Fruit fly (Drosophila melanogaster) whole organism, embryonic: ENCODE results near the gene ACXC.
A peak's percentile ranks its signal among the peaks of the same experiment; 100 is the strongest.

Experiments used
- Atf3 ChIP-seq: fragments of 200-800 bp; sonication (Bioruptor generic); optimal IDR thresholded peaks from 3 replicates; lab custom pipeline; 2016; ENCODE audit warnings: missing biosample characterization, missing genetic modification characterization
- B-H1 ChIP-seq: fragments of 200-800 bp; sonication (Bioruptor generic); IDR thresholded peaks from 3 replicates; pipeline ENCODE4 v1.3.6; 2022; ENCODE audit warnings: missing biosample characterization, missing genetic modification characterization
- C15 ChIP-seq: fragments of 200-800 bp; sonication (Bioruptor generic); IDR thresholded peaks from 3 replicates; pipeline ENCODE4 v1.3.6; 2022; ENCODE audit warnings: missing biosample characterization, missing genetic modification characterization
- CG11696 ChIP-seq: fragments of 200-800 bp; sonication (Bioruptor generic); IDR thresholded peaks from 2 replicates; pipeline ENCODE4 v1.3.6; 2022; ENCODE audit warnings: missing biosample characterization, missing genetic modification characterization
- CG11723 ChIP-seq: fragments of 200-800 bp; sonication (Bioruptor generic); optimal IDR thresholded peaks from 2 replicates; lab custom pipeline; 2017; ENCODE audit warnings: missing biosample characterization, mild to moderate bottlenecking, missing genetic modification characterization
- CG12236 ChIP-seq: fragments of 200-800 bp; sonication (Bioruptor generic); optimal IDR thresholded peaks from 2 replicates; lab custom pipeline; 2016; ENCODE audit warnings: missing biosample characterization, missing genetic modification characterization
- CG13123 ChIP-seq: fragments of 200-800 bp; sonication (Bioruptor generic); optimal IDR thresholded peaks from 2 replicates; lab custom pipeline; 2016; ENCODE audit warnings: missing biosample characterization, missing genetic modification characterization
- CG14050 ChIP-seq: fragments of 200-800 bp; sonication (Bioruptor generic); IDR thresholded peaks from 3 replicates; pipeline ENCODE4 v1.3.6; 2022; ENCODE audit warnings: missing biosample characterization, missing genetic modification characterization
- CG15479 ChIP-seq: fragments of 200-800 bp; sonication (Bioruptor generic); optimal IDR thresholded peaks from 3 replicates; lab custom pipeline; 2019; ENCODE audit warnings: missing biosample characterization, mild to moderate bottlenecking, missing genetic modification characterization, moderate library complexity
- CG1832 ChIP-seq: fragments of 200-800 bp; sonication (Bioruptor generic); optimal IDR thresholded peaks from 2 replicates; lab custom pipeline; 2017; ENCODE audit warnings: missing biosample characterization, mild to moderate bottlenecking, missing genetic modification characterization, inconsistent platforms
- CG2129 ChIP-seq: fragments of 200-800 bp; sonication (Bioruptor generic); IDR thresholded peaks from 2 replicates; pipeline ENCODE4 v1.3.6; 2022; ENCODE audit warnings: missing biosample characterization, missing genetic modification characterization; ENCODE audit not compliant: partially characterized antibody
- CG30020 ChIP-seq: fragments of 200-800 bp; optimal IDR thresholded peaks from 2 replicates; lab custom pipeline; 2019; ENCODE audit warnings: missing biosample characterization, mild to moderate bottlenecking, missing genetic modification characterization, moderate library complexity
- CG31388 ChIP-seq: fragments of 200-800 bp; sonication (Bioruptor generic); optimal IDR thresholded peaks from 2 replicates; lab custom pipeline; 2016; ENCODE audit warnings: missing biosample characterization, missing genetic modification characterization
- CG3838 ChIP-seq: fragments of 200-800 bp; sonication (Bioruptor generic); optimal IDR thresholded peaks from 3 replicates; lab custom pipeline; 2016; ENCODE audit warnings: missing biosample characterization, missing genetic modification characterization
- CG43689 ChIP-seq: fragments of 200-800 bp; sonication (Bioruptor generic); IDR thresholded peaks from 2 replicates; pipeline ENCODE4 v1.3.6; 2022; ENCODE audit warnings: missing biosample characterization, missing genetic modification characterization
- CG7271 ChIP-seq: fragments of 200-800 bp; sonication (Bioruptor generic); optimal IDR thresholded peaks from 2 replicates; lab custom pipeline; 2018; ENCODE audit warnings: missing biosample characterization, mild to moderate bottlenecking, missing genetic modification characterization, moderate library complexity
- CG7556 ChIP-seq: fragments of 200-800 bp; sonication (Bioruptor generic); optimal IDR thresholded peaks from 2 replicates; lab custom pipeline; 2017; ENCODE audit warnings: missing biosample characterization, mild to moderate bottlenecking, missing genetic modification characterization
- CG7963 ChIP-seq: fragments of 200-800 bp; sonication (Bioruptor generic); IDR thresholded peaks from 3 replicates; pipeline ENCODE4 v1.3.6; 2022; ENCODE audit warnings: missing biosample characterization, missing genetic modification characterization; ENCODE audit not compliant: partially characterized antibody
- CG7987 ChIP-seq: fragments of 200-800 bp; sonication (Bioruptor generic); optimal IDR thresholded peaks from 2 replicates; lab custom pipeline; 2018; ENCODE audit warnings: missing biosample characterization, mild to moderate bottlenecking, missing genetic modification characterization, moderate library complexity
- Chrac-16 ChIP-seq: fragments of 200-800 bp; sonication (Bioruptor generic); optimal IDR thresholded peaks from 3 replicates; lab custom pipeline; 2016; ENCODE audit warnings: missing biosample characterization, missing genetic modification characterization
- Dll ChIP-seq: fragments of 200-800 bp; sonication (Bioruptor generic); IDR thresholded peaks from 4 replicates; pipeline ENCODE4 v1.3.6; 2022; ENCODE audit warnings: missing biosample characterization, missing genetic modification characterization; ENCODE audit not compliant: partially characterized antibody
- Hmr ChIP-seq: fragments of 200-800 bp; sonication (Bioruptor generic); optimal IDR thresholded peaks from 3 replicates; lab custom pipeline; 2017; ENCODE audit warnings: mild to moderate bottlenecking, missing biosample characterization, missing genetic modification reagents, missing genetic modification characterization
- Hmx ChIP-seq: fragments of 200-800 bp; sonication (Bioruptor generic); optimal IDR thresholded peaks from 2 replicates; lab custom pipeline; 2016; ENCODE audit warnings: missing biosample characterization, missing genetic modification characterization
- Hr51 ChIP-seq, 2 experiments: fragments of 200-800 bp; sonication (Bioruptor generic); optimal IDR thresholded peaks; 2 replicates in 1 of 2; 3 replicates in 1 of 2; lab custom pipeline; 2016 to 2018; ENCODE audit warnings: missing biosample characterization in 2 of 2, missing genetic modification characterization in 2 of 2, mild to moderate bottlenecking in 1 of 2, moderate library complexity in 1 of 2
- MESR4 ChIP-seq: fragments of 200-800 bp; sonication (Bioruptor generic); optimal IDR thresholded peaks from 2 replicates; lab custom pipeline; 2018; ENCODE audit warnings: missing biosample characterization, mild to moderate bottlenecking, missing genetic modification characterization, moderate library complexity
- NFAT ChIP-seq: fragments of 200-800 bp; sonication (Bioruptor generic); IDR thresholded peaks from 2 replicates; pipeline ENCODE4 v1.3.6; 2022; ENCODE audit warnings: missing biosample characterization, missing genetic modification characterization
- Nf-YB ChIP-seq: fragments of 200-800 bp; sonication (Bioruptor generic); optimal IDR thresholded peaks from 3 replicates; lab custom pipeline; 2019; ENCODE audit warnings: missing biosample characterization, mild to moderate bottlenecking, missing genetic modification characterization, moderate library complexity
- Pdp1 ChIP-seq, 2 experiments: fragments of 200-800 bp; sonication (Bioruptor generic); optimal IDR thresholded peaks; 3 replicates each; lab custom pipeline; 2016; ENCODE audit warnings: missing biosample characterization in 2 of 2, missing genetic modification characterization in 2 of 2, mild to moderate bottlenecking in 1 of 2, moderate library complexity in 1 of 2
- ase ChIP-seq: fragments of 200-800 bp; sonication (Bioruptor generic); IDR thresholded peaks from 3 replicates; pipeline ENCODE4 v1.3.6; 2022; ENCODE audit warnings: missing biosample characterization, missing genetic modification characterization
- cad ChIP-seq: fragments of >200 bp; optimal IDR thresholded peaks from 2 replicates; lab custom pipeline; 2017; ENCODE audit warnings: missing biosample characterization, missing genetic modification characterization
- chn ChIP-seq: fragments of 200-800 bp; sonication (Bioruptor generic); optimal IDR thresholded peaks from 2 replicates; lab custom pipeline; 2016; ENCODE audit warnings: missing biosample characterization, missing genetic modification characterization
- dan ChIP-seq: fragments of 200-800 bp; sonication (Bioruptor generic); IDR thresholded peaks from 2 replicates; pipeline ENCODE4 v1.3.6; 2022; ENCODE audit warnings: missing biosample characterization, missing genetic modification characterization
- dm ChIP-seq: fragments of 200-800 bp; sonication (Bioruptor generic); optimal IDR thresholded peaks from 3 replicates; lab custom pipeline; 2016; ENCODE audit warnings: missing biosample characterization, missing genetic modification characterization
- en ChIP-seq: fragments of 200-800 bp; sonication (Bioruptor generic); optimal IDR thresholded peaks from 2 replicates; lab custom pipeline; 2016; ENCODE audit warnings: missing biosample characterization, missing genetic modification characterization
- esg ChIP-seq: fragments of 200-800 bp; sonication (Bioruptor generic); conservative IDR thresholded peaks from 2 replicates; pipeline ENCODE4 v1.3.6; 2022; ENCODE audit warnings: missing biosample characterization, missing genetic modification characterization
- fd102C ChIP-seq: fragments of 200-800 bp; sonication (Bioruptor generic); optimal IDR thresholded peaks from 2 replicates; lab custom pipeline; 2018; ENCODE audit warnings: missing biosample characterization, mild to moderate bottlenecking, missing genetic modification characterization, moderate library complexity
- fd3F ChIP-seq: fragments of 200-800 bp; sonication (Bioruptor generic); optimal IDR thresholded peaks from 2 replicates; lab custom pipeline; 2018; ENCODE audit warnings: missing biosample characterization, mild to moderate bottlenecking, missing genetic modification characterization, moderate library complexity
- grau ChIP-seq: fragments of 200-800 bp; optimal IDR thresholded peaks from 3 replicates; lab custom pipeline; 2019; ENCODE audit warnings: missing biosample characterization, mild to moderate bottlenecking, missing genetic modification characterization, moderate library complexity
- insv ChIP-seq, 2 experiments: fragments of 200-800 bp; sonication (Bioruptor generic); optimal IDR thresholded peaks; 3 replicates each; lab custom pipeline; 2016 to 2018; ENCODE audit warnings: missing biosample characterization in 2 of 2, missing genetic modification characterization in 2 of 2
- jing ChIP-seq: fragments of 200-800 bp; sonication (Bioruptor generic); optimal IDR thresholded peaks from 2 replicates; lab custom pipeline; 2018; ENCODE audit warnings: missing biosample characterization, mild to moderate bottlenecking, missing genetic modification characterization
- mam ChIP-seq: fragments of 200-800 bp; sonication (Bioruptor generic); optimal IDR thresholded peaks from 3 replicates; lab custom pipeline; 2016; ENCODE audit warnings: missing biosample characterization, missing genetic modification characterization
- otp ChIP-seq: fragments of 200-800 bp; sonication (Bioruptor generic); IDR thresholded peaks from 3 replicates; pipeline ENCODE4, ENCODE4 v1.3.6; 2022; ENCODE audit warnings: missing biosample characterization, missing genetic modification characterization
- pnt ChIP-seq: fragments of 200-800 bp; sonication (Bioruptor generic); optimal IDR thresholded peaks from 3 replicates; lab custom pipeline; 2016; ENCODE audit warnings: missing biosample characterization, missing genetic modification characterization
- rib ChIP-seq: fragments of 200-800 bp; sonication (Bioruptor generic); IDR thresholded peaks from 2 replicates; pipeline ENCODE4 v1.3.6; 2022; ENCODE audit warnings: missing biosample characterization, missing genetic modification characterization
- ro ChIP-seq: fragments of 200-800 bp; sonication (Bioruptor generic); IDR thresholded peaks from 2 replicates; pipeline ENCODE4 v1.3.6; 2022; ENCODE audit warnings: missing biosample characterization, missing genetic modification characterization
- sc ChIP-seq, 3 experiments: fragments of >200 bp in 2 of 3; fragments of 200-800 bp in 1 of 3; sonication (Bioruptor generic) in 1 of 3; optimal IDR thresholded peaks; 2 replicates in 2 of 3; 3 replicates in 1 of 3; lab custom pipeline; 2017; ENCODE audit warnings: mild to moderate bottlenecking in 1 of 3, missing biosample characterization in 1 of 3, missing genetic modification characterization in 1 of 3, missing genetic modification reagents in 1 of 3
- sens-2 ChIP-seq: fragments of 200-800 bp; sonication (Bioruptor generic); IDR thresholded peaks from 2 replicates; pipeline ENCODE4 v1.3.6; 2022; ENCODE audit warnings: missing biosample characterization, missing genetic modification characterization
- sisA ChIP-seq: fragments of 200-800 bp; sonication (Bioruptor generic); IDR thresholded peaks from 2 replicates; pipeline ENCODE4 v1.3.6; 2022; ENCODE audit warnings: missing biosample characterization, missing genetic modification characterization
- slbo ChIP-seq: fragments of 200-800 bp; sonication (Bioruptor generic); IDR thresholded peaks from 2 replicates; pipeline ENCODE4 v1.3.6; 2022; ENCODE audit warnings: missing biosample characterization, missing genetic modification characterization
- tna ChIP-seq: fragments of 200-800 bp; sonication (Bioruptor generic); IDR thresholded peaks from 2 replicates; pipeline ENCODE4 v1.3.6; 2022; ENCODE audit warnings: missing biosample characterization, missing genetic modification characterization; ENCODE audit not compliant: partially characterized antibody
- wdn ChIP-seq: fragments of 200-800 bp; sonication (Bioruptor generic); IDR thresholded peaks from 2 replicates; pipeline ENCODE4 v1.3.6; 2022; ENCODE audit warnings: missing biosample characterization, missing genetic modification characterization

The ACXC gene

DNA sequence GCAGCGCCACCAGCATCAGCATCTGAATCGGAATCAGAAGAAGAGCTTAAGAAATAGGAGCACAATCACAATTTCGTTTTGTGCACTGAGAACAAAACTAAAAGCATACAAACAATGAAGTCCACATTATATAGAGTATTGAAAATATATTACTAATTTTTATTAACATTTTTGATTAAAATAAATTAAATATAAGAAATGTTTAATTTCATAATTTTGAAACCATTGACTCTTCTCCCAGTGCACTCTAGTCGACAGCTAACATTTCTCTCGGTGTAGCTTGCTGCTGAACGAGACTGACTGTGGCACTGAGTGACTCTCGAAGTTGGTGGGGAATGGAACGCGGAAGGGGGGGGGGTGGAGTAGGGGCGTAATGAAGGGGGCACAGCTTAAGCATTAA is 38.4 kb downstream of the ACXC start (continued):
- TF ChIP-seq CG11696 (0 out of 2 replicates have a peak, but pooled peaks have one; percentile 19), CG7963 (GFP tag; lab: Robert Waterston, UW) (no peak), CG30020 (tag; lab: Kevin White, UChicago) (no peak), CG1832 (no peak), mam (GFP tag; lab: Kevin White, UChicago) (no peak), dan (GFP tag; lab: Robert Waterston, UW) (no peak), esg (peak; percentile 28; the same call in 1 of the 2 replicates), Hr51 (GFP tag; optimal IDR thresholded peaks at IDR 0.05; lab: Kevin White, UChicago) (peak in 1 of 2 experiments; percentile 37), cad (GFP tag; lab: Kevin White, UChicago) (no peak), CG12236 (no peak), CG7987 (GFP tag; lab: Kevin White, UChicago) (no peak), CG14050 (GFP tag; lab: Robert Waterston, UW) (no peak), Atf3 (GFP tag; lab: Kevin White, UChicago) (no peak), grau (tag; lab: Kevin White, UChicago) (peak; percentile 40), MESR4 (GFP tag; lab: Kevin White, UChicago) (no peak), B-H1 (GFP tag; lab: Robert Waterston, UW) (no peak), CG2129 (GFP tag; lab: Robert Waterston, UW) (no peak), Hmx (no peak), Chrac-16 (GFP tag; lab: Kevin White, UChicago) (no peak), sc (optimal IDR thresholded peaks at IDR 0.05; lab: Kevin White, UChicago) (no peak), sc (GFP tag; optimal IDR thresholded peaks at IDR 0.05; lab: Kevin White, UChicago) (no peak), insv (GFP tag; optimal IDR thresholded peaks at IDR 0.05; lab: Kevin White, UChicago) (no peak), ase (GFP tag; lab: Robert Waterston, UW) (no peak), sisA (GFP tag; lab: Robert Waterston, UW) (peak; percentile 24; the same call in 1 of the 2 replicates), ro (GFP tag; lab: Robert Waterston, UW) (no peak), CG7271 (tag; lab: Kevin White, UChicago) (no peak), C15 (no peak), Dll (GFP tag; lab: Robert Waterston, UW) (no peak), CG15479 (GFP tag; lab: Kevin White, UChicago) (no peak), Pdp1 (GFP tag; optimal IDR thresholded peaks at IDR 0.05; lab: Kevin White, UChicago) (no peak), CG43689 (GFP tag; lab: Robert Waterston, UW) (no peak), en (GFP tag; lab: Kevin White, UChicago) (no peak), CG13123 (GFP tag; lab: Kevin White, UChicago) (no peak), CG7556 (peak; percentile 28), CG31388 (no peak), Nf-YB (GFP tag; lab: Kevin White, UChicago) (no peak), wdn (GFP tag; lab: Robert Waterston, UW) (no peak), chn (GFP tag; lab: Kevin White, UChicago) (no peak), fd102C (GFP tag; lab: Kevin White, UChicago) (no peak), fd3F (GFP tag; lab: Kevin White, UChicago) (no peak), rib (no peak), Hmr (GFP tag; lab: Kevin White, UChicago) (peak; percentile 34), tna (GFP tag; lab: Robert Waterston, UW) (no peak), slbo (GFP tag; lab: Robert Waterston, UW) (0 out of 2 replicates have a peak, but pooled peaks have one; percentile 26), CG3838 (GFP tag; lab: Kevin White, UChicago) (no peak), otp (no peak), dm (GFP tag; lab: Kevin White, UChicago) (no peak), CG11723 (no peak), NFAT (no peak), jing (GFP tag; lab: Kevin White, UChicago) (no peak), sens-2 (no peak), pnt (GFP tag; lab: Kevin White, UChicago) (no peak)
